Worm (Caenorhabditis elegans) whole organism, L3 larva: Measurements from ENCODE around the gene efl-3.
A peak's percentile ranks its signal among the peaks of the same experiment; 100 is the strongest.

Source experiments
- aly-2 ChIP-seq: fragments of 150-350 bp; optimal IDR thresholded peaks from 2 replicates; lab custom pipeline; 2014; ENCODE audit warnings: missing biosample characterization, missing genetic modification characterization
- ama-1 ChIP-seq: fragments of 150-350 bp; optimal IDR thresholded peaks from 2 replicates; lab custom pipeline; 2018
- ceh-16 ChIP-seq: sonication (generic microtip); optimal IDR thresholded peaks from 2 replicates; lab custom pipeline; 2017; ENCODE audit warnings: missing biosample characterization, missing genetic modification characterization
- ceh-28 ChIP-seq: fragments of 150-350 bp; optimal IDR thresholded peaks from 2 replicates; lab custom pipeline; 2014; ENCODE audit warnings: missing biosample characterization, missing genetic modification reagents, missing genetic modification characterization
- ceh-82 ChIP-seq: fragments of 150-350 bp; optimal IDR thresholded peaks from 2 replicates; lab custom pipeline; 2014; ENCODE audit warnings: missing biosample characterization, missing genetic modification characterization
- ceh-9 ChIP-seq: sonication (generic microtip); optimal IDR thresholded peaks from 2 replicates; lab custom pipeline; 2018; ENCODE audit warnings: missing biosample characterization, missing genetic modification characterization
- daf-12 ChIP-seq: fragments of 150-350 bp; optimal IDR thresholded peaks from 2 replicates; lab custom pipeline; 2014; ENCODE audit warnings: missing biosample characterization, missing genetic modification reagents, missing genetic modification characterization
- egl-27 ChIP-seq: sonication (generic microtip); optimal IDR thresholded peaks from 4 replicates; lab custom pipeline; 2017; ENCODE audit warnings: missing biosample characterization, missing genetic modification reagents, missing genetic modification characterization
- elt-1 ChIP-seq: fragments of 150-350 bp; optimal IDR thresholded peaks from 2 replicates; lab custom pipeline; 2014; ENCODE audit warnings: missing biosample characterization, missing genetic modification characterization
- elt-2 ChIP-seq: sonication (generic microtip); optimal IDR thresholded peaks from 2 replicates; lab custom pipeline; 2016; ENCODE audit warnings: missing genetic modification reagents, mild to moderate bottlenecking, missing genetic modification characterization, missing compliant biosample characterization
- fkh-10 ChIP-seq: sonication (generic microtip); optimal IDR thresholded peaks from 2 replicates; lab custom pipeline; 2017; ENCODE audit warnings: missing biosample characterization, missing genetic modification reagents, missing genetic modification characterization
- fkh-2 ChIP-seq: fragments of 150-350 bp; optimal IDR thresholded peaks from 2 replicates; lab custom pipeline; 2014; ENCODE audit warnings: missing biosample characterization, missing genetic modification reagents, missing genetic modification characterization
- fos-1 ChIP-seq: fragments of 150-350 bp; optimal IDR thresholded peaks from 2 replicates; lab custom pipeline; 2014; ENCODE audit warnings: missing biosample characterization, missing genetic modification characterization
- jun-1 ChIP-seq: fragments of 150-350 bp; optimal IDR thresholded peaks from 2 replicates; lab custom pipeline; 2014; ENCODE audit warnings: missing biosample characterization, missing genetic modification reagents, missing genetic modification characterization
- lin-15B ChIP-seq: fragments of 150-350 bp; optimal IDR thresholded peaks from 2 replicates; lab custom pipeline; 2014; ENCODE audit warnings: missing biosample characterization, missing genetic modification characterization
- lin-39 ChIP-seq: fragments of 150-350 bp; optimal IDR thresholded peaks from 2 replicates; lab custom pipeline; 2018; ENCODE audit warnings: missing biosample characterization, missing genetic modification reagents, missing genetic modification characterization
- mdl-1 ChIP-seq: fragments of 150-350 bp; optimal IDR thresholded peaks from 2 replicates; lab custom pipeline; 2014; ENCODE audit warnings: missing biosample characterization, missing genetic modification characterization
- nfya-1 ChIP-seq: sonication (generic microtip); optimal IDR thresholded peaks from 2 replicates; lab custom pipeline; 2017; ENCODE audit warnings: missing genetic modification characterization, mild to moderate bottlenecking, missing compliant biosample characterization, antibody characterized with exemption, moderate library complexity; ENCODE audit not compliant: insufficient read depth
- nhr-11 ChIP-seq: fragments of 150-350 bp; optimal IDR thresholded peaks from 2 replicates; lab custom pipeline; 2014; ENCODE audit warnings: missing biosample characterization, missing genetic modification characterization
- nhr-12 ChIP-seq: fragments of 150-350 bp; optimal IDR thresholded peaks from 2 replicates; lab custom pipeline; 2014; ENCODE audit warnings: missing biosample characterization, missing genetic modification characterization
- nhr-23 ChIP-seq: fragments of 150-350 bp; optimal IDR thresholded peaks from 2 replicates; lab custom pipeline; 2014; ENCODE audit warnings: missing biosample characterization, missing genetic modification reagents, missing genetic modification characterization
- nhr-237 ChIP-seq: fragments of 150-350 bp; optimal IDR thresholded peaks from 2 replicates; lab custom pipeline; 2014; ENCODE audit warnings: missing biosample characterization, missing genetic modification characterization
- nhr-25 ChIP-seq: sonication (generic microtip); optimal IDR thresholded peaks from 2 replicates; lab custom pipeline; 2017; ENCODE audit warnings: missing biosample characterization, missing genetic modification characterization
- nhr-67 ChIP-seq: fragments of 150-350 bp; optimal IDR thresholded peaks from 2 replicates; lab custom pipeline; 2014; ENCODE audit warnings: missing biosample characterization, missing genetic modification characterization
- pha-4 ChIP-seq: fragments of 150-350 bp; optimal IDR thresholded peaks from 2 replicates; lab custom pipeline; 2014; ENCODE audit warnings: missing biosample characterization, missing genetic modification reagents, missing genetic modification characterization
- pqm-1 ChIP-seq: fragments of 150-350 bp; optimal IDR thresholded peaks from 2 replicates; lab custom pipeline; 2017; ENCODE audit warnings: missing biosample characterization, missing genetic modification characterization, inconsistent platforms
- sea-2 ChIP-seq: fragments of 150-350 bp; sonication (generic microtip); optimal IDR thresholded peaks from 4 replicates; lab custom pipeline; 2014; ENCODE audit warnings: missing biosample characterization, missing genetic modification reagents, missing genetic modification characterization
- skn-1 ChIP-seq: fragments of 150-350 bp; optimal IDR thresholded peaks from 2 replicates; lab custom pipeline; 2014; ENCODE audit warnings: missing biosample characterization, missing genetic modification characterization
- snpc-4 ChIP-seq: fragments of 150-350 bp; optimal IDR thresholded peaks from 2 replicates; lab custom pipeline; 2014; ENCODE audit warnings: missing biosample characterization, missing genetic modification characterization
- unc-39 ChIP-seq: sonication (generic microtip); optimal IDR thresholded peaks from 4 replicates; lab custom pipeline; 2017; ENCODE audit warnings: missing biosample characterization, missing genetic modification characterization
- unc-62 ChIP-seq: fragments of 150-350 bp; sonication (generic microtip); optimal IDR thresholded peaks from 4 replicates; lab custom pipeline; 2014; ENCODE audit warnings: missing biosample characterization, missing genetic modification reagents, missing genetic modification characterization
- ztf-11 ChIP-seq: fragments of 150-350 bp; optimal IDR thresholded peaks from 2 replicates; lab custom pipeline; 2014; ENCODE audit warnings: missing biosample characterization, missing genetic modification characterization
- ztf-4 ChIP-seq: fragments of 150-350 bp; optimal IDR thresholded peaks from 2 replicates; lab custom pipeline; 2014; ENCODE audit warnings: missing biosample characterization, missing genetic modification characterization

efl-3 gene

DNA sequence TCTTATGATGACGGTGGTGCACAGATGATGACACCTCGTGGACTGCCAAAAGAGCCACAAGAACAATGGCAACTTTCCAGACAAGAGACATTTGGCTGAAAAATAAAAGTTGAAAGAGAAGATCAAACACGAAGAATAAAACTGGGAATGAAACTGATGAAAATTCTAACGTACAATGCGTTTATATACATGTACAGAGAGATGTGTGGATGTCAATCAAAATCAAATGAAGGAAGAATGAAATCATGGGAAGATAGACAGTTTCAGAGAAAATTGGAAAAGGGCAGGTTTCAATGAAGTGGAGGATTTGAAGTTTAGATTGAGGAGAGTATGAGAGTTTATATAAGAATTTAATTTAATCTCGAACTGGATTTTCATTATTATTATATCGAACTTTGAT, 13.4 kb upstream of the efl-3 start, which contains the start of gene dod-23:
Gene dod-23 (minus strand): TSS at position 101 of the 400 bp plus-strand sequence.
- no peak for TF ChIP-seq sea-2 (GFP tag; lab: Kevin White, UChicago)

DNA sequence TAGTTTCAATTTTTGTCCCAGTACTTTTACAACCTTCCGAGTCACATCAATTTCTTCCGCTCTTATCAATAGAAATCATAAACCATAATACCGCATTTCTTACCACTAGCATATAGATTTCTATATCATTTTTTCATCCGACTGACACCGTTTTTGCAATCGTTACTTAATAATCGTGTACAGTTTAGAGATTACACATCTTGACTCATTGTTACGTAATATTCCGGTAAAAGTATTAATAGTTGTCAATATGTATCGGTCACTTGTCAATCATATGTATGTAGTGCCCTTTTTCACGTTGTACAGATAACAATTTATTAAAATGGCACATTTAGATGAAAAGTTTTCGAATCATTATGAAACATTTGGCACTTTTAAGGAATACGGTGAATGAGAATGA, 12.5 kb upstream of the efl-3 start:
- TF ChIP-seq elt-2 (peak; percentile 61), ama-1 (lab: Kevin White, UChicago) (no peak), jun-1 (peak; percentile 33), pqm-1 (peak; percentile 44)
- TF ChIP-seq, all 47 proteins: peak for 3

DNA sequence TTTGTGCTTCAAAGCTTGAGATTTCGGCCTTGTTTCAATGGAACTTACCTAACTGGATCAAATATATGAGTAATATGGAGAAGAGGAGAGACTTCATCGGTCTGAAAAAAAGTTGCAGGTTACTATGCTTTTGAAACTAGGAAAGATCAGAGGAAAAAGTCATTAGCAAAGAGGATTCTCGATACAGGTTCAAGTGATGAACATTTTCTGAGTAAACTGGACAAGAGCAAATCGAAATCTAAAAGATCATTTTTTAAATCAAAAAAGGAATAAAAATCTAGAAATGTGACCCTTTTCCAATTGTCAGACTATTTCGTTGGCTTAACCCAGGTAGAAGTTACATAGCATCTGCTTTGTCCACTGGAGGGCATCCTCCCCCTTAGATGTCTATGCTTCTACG, 7.7 kb upstream of the efl-3 start, which contains the start of gene skpo-1:
Gene skpo-1 (minus strand): TSS at position 101 of the 400 bp plus-strand sequence.
- TF ChIP-seq nhr-23 (tag; lab: Kevin White, UChicago): no peak
- TF ChIP-seq ama-1 (lab: Kevin White, UChicago): no peak
- TF ChIP-seq sea-2 (GFP tag; lab: Kevin White, UChicago): no peak

DNA sequence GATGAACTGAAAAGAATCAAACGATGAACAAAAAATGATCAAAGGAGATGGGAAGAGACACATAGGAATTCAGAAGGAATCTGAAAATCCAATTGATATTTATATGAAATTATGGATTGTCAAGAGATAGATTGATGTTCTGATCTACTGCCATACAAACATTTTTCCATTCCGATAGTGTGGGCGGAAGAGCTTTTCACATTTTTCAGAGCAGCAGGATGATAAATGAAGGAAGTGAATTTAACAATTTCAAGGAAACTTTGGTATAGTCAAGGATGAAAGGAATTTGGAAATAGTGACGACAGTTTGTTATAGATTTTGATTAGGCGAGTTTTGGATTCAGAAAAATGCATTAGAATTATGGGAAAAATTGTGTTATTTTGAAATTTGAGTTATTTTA, 7.2 kb upstream of the efl-3 start, which contains the start of gene ubc-24:
Gene ubc-24 (plus strand): TSS at position 301 of the 400 bp plus-strand sequence.
- TF ChIP-seq ztf-11 (tag; lab: Kevin White, UChicago) (no peak), lin-15B (tag; lab: Kevin White, UChicago) (no peak), elt-1 (no peak), ceh-28 (no peak), unc-62 (GFP tag; lab: Kevin White, UChicago) (no peak), ztf-4 (tag; lab: Kevin White, UChicago) (no peak), nhr-11 (tag; lab: Kevin White, UChicago) (no peak), nhr-67 (tag; lab: Kevin White, UChicago) (no peak), nhr-237 (tag; lab: Kevin White, UChicago) (no peak), fos-1 (tag; lab: Kevin White, UChicago) (no peak), fkh-10 (GFP tag; lab: Kevin White, UChicago) (no peak), daf-12 (no peak), nhr-12 (tag; lab: Kevin White, UChicago) (no peak), unc-39 (tag; lab: Kevin White, UChicago) (no peak), egl-27 (tag; lab: Kevin White, UChicago) (no peak)

DNA sequence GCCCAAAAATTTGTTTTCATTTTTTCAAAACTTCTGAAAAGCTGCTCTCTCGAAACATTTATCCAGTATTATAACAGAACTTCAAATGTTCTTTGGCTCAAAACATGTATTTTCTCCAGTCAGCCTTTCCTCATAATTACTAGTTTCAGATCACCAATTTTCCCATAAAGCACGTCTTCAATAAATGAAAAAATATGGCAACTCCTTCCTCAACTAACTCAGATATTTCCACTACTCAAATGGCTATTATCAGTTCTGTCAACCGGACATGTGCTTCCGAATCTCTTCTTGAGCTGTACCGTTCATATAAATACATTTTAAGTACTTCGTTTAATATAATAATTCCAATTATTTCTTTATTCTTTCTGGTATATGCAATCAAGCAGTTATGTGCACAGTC, 5.0 kb upstream of the efl-3 start, which contains the start of gene sra-13:
Gene sra-13 (plus strand): TSS at position 195 of the 400 bp plus-strand sequence.
- TF ChIP-seq jun-1: no peak
- no peak for TF ChIP-seq snpc-4 (tag; lab: Kevin White, UChicago)
- TF ChIP-seq nhr-11 (tag; lab: Kevin White, UChicago): no peak
- no peak for TF ChIP-seq ama-1 (lab: Kevin White, UChicago)
- no peak for TF ChIP-seq skn-1 (tag; lab: Kevin White, UChicago)

DNA sequence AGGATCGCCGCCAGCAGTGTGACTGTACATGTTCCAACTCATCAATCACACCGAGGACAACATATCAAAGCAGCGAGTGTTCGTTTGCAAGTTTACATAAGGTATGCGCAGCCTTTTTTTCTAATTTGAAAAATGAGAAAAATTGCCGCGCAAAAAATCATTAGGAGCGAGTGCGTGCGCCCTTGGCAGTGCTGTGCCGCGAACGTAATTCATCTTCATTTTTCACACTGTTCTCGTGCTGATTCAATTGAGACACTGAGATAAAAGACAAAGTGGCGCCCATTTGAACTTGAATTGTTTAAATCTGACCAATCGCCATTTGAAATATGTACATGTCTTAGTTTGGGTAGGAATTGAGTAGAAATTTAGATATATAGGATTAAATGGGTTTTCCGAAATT, 2.9 kb upstream of the efl-3 start:
- TF ChIP-seq fos-1 (tag; lab: Kevin White, UChicago) (no peak), lin-15B (tag; lab: Kevin White, UChicago) (no peak), fkh-2 (no peak), nhr-25 (tag; lab: Kevin White, UChicago) (peak; percentile 50), lin-39 (tag; lab: Kevin White, UChicago) (peak; percentile 64), ceh-82 (no peak), aly-2 (no peak), nhr-67 (tag; lab: Kevin White, UChicago) (no peak), pha-4 (tag; lab: Kevin White, UChicago) (no peak), ceh-9 (tag; lab: Kevin White, UChicago) (no peak), mdl-1 (tag; lab: Kevin White, UChicago) (no peak), skn-1 (tag; lab: Kevin White, UChicago) (no peak), nfya-1 (tag; lab: Kevin White, UChicago) (no peak), ceh-16 (tag; lab: Kevin White, UChicago) (no peak), ama-1 (lab: Kevin White, UChicago) (no peak)
